Worm (Caenorhabditis elegans) whole organism, early embryonic: ENCODE data around the gene ZK622.4.

Source experiments
- F13C5.2 ChIP-seq: sonication (generic microtip); optimal IDR thresholded peaks from 2 replicates; lab custom pipeline; 2017; ENCODE audit warnings: mild to moderate bottlenecking, missing genetic modification characterization, inconsistent platforms, missing compliant biosample characterization
- ama-1 ChIP-seq: fragments of 150-350 bp; optimal IDR thresholded peaks from 2 replicates; lab custom pipeline; 2014
- ceh-13 ChIP-seq: fragments of 200-800 bp; sonication (Bioruptor generic); optimal IDR thresholded peaks from 2 replicates; lab custom pipeline; 2018; ENCODE audit warnings: mild to moderate bottlenecking, missing genetic modification characterization, missing compliant biosample characterization
- ceh-36 ChIP-seq: sonication (generic microtip); optimal IDR thresholded peaks from 2 replicates; lab custom pipeline; 2016; ENCODE audit warnings: missing genetic modification characterization, inconsistent platforms, missing compliant biosample characterization
- flt-1 ChIP-seq: fragments of 200-800 bp; sonication (Bioruptor generic); IDR thresholded peaks from 2 replicates; pipeline ENCODE4 v1.3.6; 2022; ENCODE audit warnings: missing genetic modification characterization, missing compliant biosample characterization
- hnd-1 ChIP-seq: sonication (generic microtip); optimal IDR thresholded peaks from 2 replicates; lab custom pipeline; 2016; ENCODE audit warnings: missing genetic modification characterization, missing compliant biosample characterization
- scrt-1 ChIP-seq: fragments of 200-800 bp; sonication (Bioruptor generic); IDR thresholded peaks from 2 replicates; pipeline ENCODE4 v1.3.6; 2022; ENCODE audit warnings: missing genetic modification characterization, missing compliant biosample characterization
- tbx-37 ChIP-seq: fragments of 200-800 bp; sonication (Bioruptor generic); conservative IDR thresholded peaks from 2 replicates; pipeline ENCODE4 v1.3.6; 2022; ENCODE audit warnings: missing genetic modification reagents, missing genetic modification characterization, missing compliant biosample characterization

ce11 chrII:5328912-5329311 lies 36.4 kb downstream of the ZK622.4 start:
- no peak for TF ChIP-seq ceh-36 (tag; lab: Kevin White, UChicago)
- TF ChIP-seq flt-1 (GFP tag; lab: Robert Waterston, UW): no peak
- no peak for TF ChIP-seq ceh-13 (GFP tag; lab: Kevin White, UChicago)
- TF ChIP-seq F13C5.2: no peak
- TF ChIP-seq tbx-37 (GFP tag; lab: Robert Waterston, UW): no peak
- no peak for TF ChIP-seq ama-1 (lab: Kevin White, UChicago)
- no peak for TF ChIP-seq scrt-1
- TF ChIP-seq hnd-1 (tag; lab: Kevin White, UChicago): no peak
